Worm (Caenorhabditis elegans) whole organism, early embryonic: ENCODE results near the gene txdc-12.1.

Experiments
- B0310.2 ChIP-seq: sonication (generic microtip); optimal IDR thresholded peaks from 2 replicates; lab custom pipeline; 2016; ENCODE audit warnings: mild to moderate bottlenecking, missing genetic modification characterization, missing compliant biosample characterization
- F13C5.2 ChIP-seq: sonication (generic microtip); optimal IDR thresholded peaks from 2 replicates; lab custom pipeline; 2017; ENCODE audit warnings: mild to moderate bottlenecking, missing genetic modification characterization, inconsistent platforms, missing compliant biosample characterization
- aly-1 ChIP-seq: sonication (generic microtip); optimal IDR thresholded peaks from 2 replicates; lab custom pipeline; 2016; ENCODE audit warnings: missing genetic modification characterization, missing compliant biosample characterization
- ama-1 ChIP-seq: fragments of 150-350 bp; optimal IDR thresholded peaks from 2 replicates; lab custom pipeline; 2014
- ceh-13 ChIP-seq: fragments of 200-800 bp; sonication (Bioruptor generic); optimal IDR thresholded peaks from 2 replicates; lab custom pipeline; 2018; ENCODE audit warnings: mild to moderate bottlenecking, missing genetic modification characterization, missing compliant biosample characterization
- ceh-36 ChIP-seq: sonication (generic microtip); optimal IDR thresholded peaks from 2 replicates; lab custom pipeline; 2016; ENCODE audit warnings: missing genetic modification characterization, inconsistent platforms, missing compliant biosample characterization
- ets-7 ChIP-seq: sonication (generic microtip); optimal IDR thresholded peaks from 2 replicates; lab custom pipeline; 2016; ENCODE audit warnings: missing genotype, missing genetic modification characterization, missing compliant biosample characterization
- flt-1 ChIP-seq: fragments of 200-800 bp; sonication (Bioruptor generic); IDR thresholded peaks from 2 replicates; pipeline ENCODE4 v1.3.6; 2022; ENCODE audit warnings: missing genetic modification characterization, missing compliant biosample characterization
- hmbx-1 ChIP-seq: sonication (generic microtip); optimal IDR thresholded peaks from 2 replicates; lab custom pipeline; 2016; ENCODE audit warnings: mild to moderate bottlenecking, missing genetic modification characterization, missing compliant biosample characterization
- hmg-4 ChIP-seq: fragments of 200-800 bp; sonication (Bioruptor generic); optimal IDR thresholded peaks from 2 replicates; lab custom pipeline; 2018; ENCODE audit warnings: mild to moderate bottlenecking, missing genetic modification characterization, missing compliant biosample characterization
- hnd-1 ChIP-seq: sonication (generic microtip); optimal IDR thresholded peaks from 2 replicates; lab custom pipeline; 2016; ENCODE audit warnings: missing genetic modification characterization, missing compliant biosample characterization
- pes-1 ChIP-seq: fragments of 200-800 bp; sonication (Bioruptor generic); IDR thresholded peaks from 2 replicates; pipeline ENCODE4 v1.3.6; 2022; ENCODE audit warnings: missing genetic modification reagents, missing genetic modification characterization, missing compliant biosample characterization
- scrt-1 ChIP-seq: fragments of 200-800 bp; sonication (Bioruptor generic); IDR thresholded peaks from 2 replicates; pipeline ENCODE4 v1.3.6; 2022; ENCODE audit warnings: missing genetic modification characterization, missing compliant biosample characterization
- sea-1 ChIP-seq: fragments of 200-800 bp; sonication (Bioruptor generic); conservative IDR thresholded peaks from 2 replicates; pipeline ENCODE4 v1.3.6; 2022; ENCODE audit warnings: missing genetic modification characterization, missing compliant biosample characterization
- tbx-11 ChIP-seq: fragments of 200-800 bp; sonication (Bioruptor generic); IDR thresholded peaks from 2 replicates; pipeline ENCODE4 v1.3.6; 2022; ENCODE audit warnings: missing genetic modification characterization, missing compliant biosample characterization
- tbx-37 ChIP-seq: fragments of 200-800 bp; sonication (Bioruptor generic); conservative IDR thresholded peaks from 2 replicates; pipeline ENCODE4 v1.3.6; 2022; ENCODE audit warnings: missing genetic modification reagents, missing genetic modification characterization, missing compliant biosample characterization
- tra-4 ChIP-seq: sonication (generic microtip); optimal IDR thresholded peaks from 2 replicates; lab custom pipeline; 2017; ENCODE audit warnings: missing genetic modification characterization, missing compliant biosample characterization

Gene txdc-12.1

ce11 chrII:12240088-12240487 lies at the start of gene txdc-12.1:
txdc-12.1 (plus strand) TSS chrII:12240388.
- TF ChIP-seq hmbx-1 (tag; lab: Kevin White, UChicago) (no peak), hmg-4 (GFP tag; lab: Kevin White, UChicago) (no peak), ceh-36 (tag; lab: Kevin White, UChicago) (peak; percentile 68), hnd-1 (no peak), B0310.2 (tag; lab: Kevin White, UChicago) (no peak), tra-4 (tag; lab: Kevin White, UChicago) (no peak)

ce11 chrII:12199209-12199608 lies 41.0 kb upstream of the txdc-12.1 start:
- TF ChIP-seq hmbx-1 (tag; lab: Kevin White, UChicago) = no peak
- no peak for TF ChIP-seq aly-1 (tag; lab: Kevin White, UChicago)
- TF ChIP-seq ceh-13 (GFP tag; lab: Kevin White, UChicago) = no peak
- TF ChIP-seq tbx-11 (GFP tag; lab: Robert Waterston, UW) = no peak
- no peak for TF ChIP-seq ama-1
- no peak for TF ChIP-seq hnd-1
- TF ChIP-seq hmg-4 (GFP tag; lab: Kevin White, UChicago) = no peak
- TF ChIP-seq scrt-1 = no peak
- TF ChIP-seq B0310.2 (tag; lab: Kevin White, UChicago) = no peak

ce11 chrII:12199912-12200637 lies 40.1 kb upstream of the txdc-12.1 start, which contains the start of gene polg-1:
polg-1 (minus strand) TSS chrII:12199962.
- TF ChIP-seq aly-1 (tag; lab: Kevin White, UChicago) (no peak), ceh-36 (tag; lab: Kevin White, UChicago) (no peak), F13C5.2 (no peak), tbx-37 (no peak), ets-7 (tag; lab: Kevin White, UChicago) (no peak)

ce11 chrII:12202281-12202680 lies 37.9 kb upstream of the txdc-12.1 start, which contains the start of gene trpp-5:
trpp-5 (minus strand) TSS chrII:12202381.
- TF ChIP-seq hmbx-1 (tag; lab: Kevin White, UChicago) = no peak
- TF ChIP-seq tbx-37 = no peak
- no peak for TF ChIP-seq ets-7 (tag; lab: Kevin White, UChicago)
- TF ChIP-seq ceh-13 (GFP tag; lab: Kevin White, UChicago) = no peak
- TF ChIP-seq aly-1 (tag; lab: Kevin White, UChicago) = no peak
- no peak for TF ChIP-seq ceh-36 (tag; lab: Kevin White, UChicago)
- no peak for TF ChIP-seq F13C5.2
- TF ChIP-seq flt-1 (GFP tag; lab: Robert Waterston, UW) = no peak
- TF ChIP-seq B0310.2 (tag; lab: Kevin White, UChicago) = no peak
- TF ChIP-seq pes-1 (GFP tag; lab: Robert Waterston, UW) = no peak
- TF ChIP-seq scrt-1 = no peak
- no peak for TF ChIP-seq hmg-4 (GFP tag; lab: Kevin White, UChicago)
- no peak for TF ChIP-seq sea-1
- TF ChIP-seq ama-1 = no peak
- TF ChIP-seq tra-4 (tag; lab: Kevin White, UChicago) = no peak
- no peak for TF ChIP-seq hnd-1
- no peak for TF ChIP-seq tbx-11 (GFP tag; lab: Robert Waterston, UW)

ce11 chrII:12202921-12203320 lies 37.3 kb upstream of the txdc-12.1 start, which contains the start of gene aqp-12:
aqp-12 (plus strand) TSS chrII:12203221.
- TF ChIP-seq hmg-4 (GFP tag; lab: Kevin White, UChicago) (no peak), aly-1 (tag; lab: Kevin White, UChicago) (no peak), tbx-37 (no peak), hnd-1 (no peak), ets-7 (tag; lab: Kevin White, UChicago) (no peak), tra-4 (tag; lab: Kevin White, UChicago) (no peak), tbx-11 (GFP tag; lab: Robert Waterston, UW) (no peak), ama-1 (no peak), flt-1 (GFP tag; lab: Robert Waterston, UW) (no peak), hmbx-1 (tag; lab: Kevin White, UChicago) (no peak), sea-1 (no peak), ceh-13 (GFP tag; lab: Kevin White, UChicago) (no peak)

- TF ChIP-seq hmg-4 (GFP tag; lab: Kevin White, UChicago) (no peak), B0310.2 (tag; lab: Kevin White, UChicago) (no peak), aly-1 (tag; lab: Kevin White, UChicago) (no peak), tbx-11 (GFP tag; lab: Robert Waterston, UW) (no peak)
These were observed 35.6 kb upstream of the txdc-12.1 start for ce11 chrII:12204617-12205016.

- TF ChIP-seq aly-1 (tag; lab: Kevin White, UChicago) (no peak), F13C5.2 (no peak), tbx-37 (no peak), hnd-1 (no peak), hmg-4 (GFP tag; lab: Kevin White, UChicago) (no peak), scrt-1 (no peak), pes-1 (GFP tag; lab: Robert Waterston, UW) (no peak), ceh-13 (GFP tag; lab: Kevin White, UChicago) (no peak), tbx-11 (GFP tag; lab: Robert Waterston, UW) (no peak), tra-4 (tag; lab: Kevin White, UChicago) (no peak), sea-1 (no peak), ceh-36 (tag; lab: Kevin White, UChicago) (no peak), ets-7 (tag; lab: Kevin White, UChicago) (no peak), flt-1 (GFP tag; lab: Robert Waterston, UW) (no peak)
These were observed 31.4 kb upstream of the txdc-12.1 start for ce11 chrII:12208741-12209140.
